Fruit fly (Drosophila melanogaster): ENCODE data around the gene Rbp4.

DNA sequence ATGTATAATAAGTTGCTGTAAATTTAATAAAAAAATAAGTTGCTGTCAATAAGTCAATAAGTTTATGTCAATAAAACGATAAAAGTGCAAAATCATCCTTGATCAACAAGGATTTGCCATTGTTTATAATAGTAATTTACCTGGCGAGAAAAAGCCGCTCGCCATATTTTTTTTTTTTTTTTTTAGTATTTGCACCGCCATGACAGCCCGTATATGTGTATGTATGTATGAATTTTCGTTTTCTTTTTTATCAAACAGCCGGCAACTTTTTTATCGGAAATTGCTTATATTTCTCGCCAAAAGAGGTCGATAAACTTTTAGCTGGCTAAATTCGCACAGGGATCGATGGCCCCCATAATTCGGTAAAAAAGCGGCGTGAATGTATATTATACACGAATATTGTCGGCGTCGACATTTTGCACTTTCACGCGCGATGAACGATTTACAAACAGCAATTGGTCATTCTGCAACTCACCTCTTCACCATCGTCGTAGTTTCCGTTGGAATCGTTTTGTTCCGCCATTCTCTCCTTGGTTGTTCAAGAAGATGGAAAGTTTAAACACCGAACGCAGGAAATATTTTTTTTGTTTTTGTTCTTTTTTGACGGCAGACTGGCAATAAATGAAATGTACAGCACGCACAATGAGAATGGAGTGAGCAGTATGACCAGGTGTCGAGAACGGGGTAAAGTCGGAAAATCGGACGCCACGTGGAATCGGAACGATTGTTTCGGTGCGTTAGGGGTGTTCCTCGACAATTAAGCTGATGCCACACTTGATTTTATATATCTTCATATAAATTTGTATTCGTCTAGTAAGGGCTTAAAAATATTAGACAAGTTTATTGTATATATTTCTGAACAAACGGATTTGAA, 3.9 kb upstream of the Rbp4 start, which contains the start of gene Hrb87F:
- no peak for TF ChIP-seq psq (optimal IDR thresholded peaks at IDR 0.05)
- TF ChIP-seq pan (optimal IDR thresholded peaks at IDR 0.05), result no peak
